Fruit fly (Drosophila melanogaster) whole organism, embryonic: ENCODE data around the gene Acat2.
A peak's percentile ranks its signal among the peaks of the same experiment; 100 is the strongest.

Experiments
- Asciz ChIP-seq: fragments of 200-800 bp; sonication (Bioruptor generic); optimal IDR thresholded peaks from 2 replicates; lab custom pipeline; 2017; ENCODE audit warnings: missing biosample characterization, mild to moderate bottlenecking, missing genetic modification characterization, missing genetic modification reagents
- CG1024 ChIP-seq: fragments of 200-800 bp; sonication (Bioruptor generic); IDR thresholded peaks from 2 replicates; pipeline ENCODE4 v1.3.6; 2022; ENCODE audit warnings: missing biosample characterization, missing genetic modification characterization
- CG10959 ChIP-seq: fragments of 200-800 bp; sonication (Bioruptor generic); IDR thresholded peaks from 2 replicates; pipeline ENCODE4 v1.3.6; 2022; ENCODE audit warnings: missing biosample characterization, missing genetic modification characterization
- CG10979 ChIP-seq: fragments of 200-800 bp; sonication (Bioruptor generic); optimal IDR thresholded peaks from 2 replicates; lab custom pipeline; 2018; ENCODE audit warnings: missing biosample characterization, mild to moderate bottlenecking, missing genetic modification characterization, moderate library complexity
- CG11093 ChIP-seq: fragments of 200-800 bp; sonication (Bioruptor generic); IDR thresholded peaks from 3 replicates; pipeline ENCODE4 v1.3.6; 2022; ENCODE audit warnings: missing biosample characterization, missing genetic modification characterization
- CG11723 ChIP-seq: fragments of 200-800 bp; sonication (Bioruptor generic); optimal IDR thresholded peaks from 2 replicates; lab custom pipeline; 2017; ENCODE audit warnings: missing biosample characterization, mild to moderate bottlenecking, missing genetic modification characterization
- CG12659 ChIP-seq: fragments of 200-800 bp; sonication (Bioruptor generic); optimal IDR thresholded peaks from 3 replicates; lab custom pipeline; 2017; ENCODE audit warnings: mild to moderate bottlenecking, missing biosample characterization, missing genetic modification reagents, missing genetic modification characterization
- CG12744 ChIP-seq: fragments of 200-800 bp; sonication (Bioruptor generic); optimal IDR thresholded peaks from 2 replicates; lab custom pipeline; 2016; ENCODE audit warnings: missing biosample characterization, missing genetic modification characterization
- CG13424 ChIP-seq: fragments of 200-800 bp; sonication (Bioruptor generic); optimal IDR thresholded peaks from 2 replicates; lab custom pipeline; 2019; ENCODE audit warnings: missing biosample characterization, mild to moderate bottlenecking, missing genetic modification characterization, moderate library complexity
- CG14860 ChIP-seq: fragments of 200-800 bp; sonication (Bioruptor generic); IDR thresholded peaks from 3 replicates; pipeline ENCODE4 v1.3.6; 2022; ENCODE audit warnings: missing biosample characterization, missing genetic modification characterization; ENCODE audit not compliant: partially characterized antibody
- CG17328 ChIP-seq: fragments of 200-800 bp; sonication (Bioruptor generic); IDR thresholded peaks from 2 replicates; pipeline ENCODE4 v1.3.6; 2022; ENCODE audit warnings: missing biosample characterization, missing genetic modification characterization
- CG18262 ChIP-seq: fragments of 200-800 bp; optimal IDR thresholded peaks from 3 replicates; lab custom pipeline; 2019; ENCODE audit warnings: missing biosample characterization, mild to moderate bottlenecking, missing genetic modification characterization, moderate library complexity
- CG30020 ChIP-seq: fragments of 200-800 bp; optimal IDR thresholded peaks from 2 replicates; lab custom pipeline; 2019; ENCODE audit warnings: missing biosample characterization, mild to moderate bottlenecking, missing genetic modification characterization, moderate library complexity
- CG31224 ChIP-seq: fragments of 200-800 bp; sonication (Bioruptor generic); IDR thresholded peaks from 2 replicates; pipeline ENCODE4 v1.3.6; 2022; ENCODE audit warnings: missing biosample characterization, missing genetic modification characterization
- CG33213 ChIP-seq: fragments of 200-800 bp; sonication (Bioruptor generic); optimal IDR thresholded peaks from 3 replicates; lab custom pipeline; 2016; ENCODE audit warnings: missing biosample characterization, missing genetic modification characterization
- CG33557 ChIP-seq: fragments of 200-800 bp; sonication (Bioruptor generic); optimal IDR thresholded peaks from 2 replicates; lab custom pipeline; 2019; ENCODE audit warnings: missing biosample characterization, mild to moderate bottlenecking, missing genetic modification characterization, moderate library complexity
- CG5953 ChIP-seq: fragments of 200-800 bp; sonication (Bioruptor generic); IDR thresholded peaks from 2 replicates; pipeline ENCODE4 v1.3.6; 2022; ENCODE audit warnings: missing biosample characterization, missing genetic modification characterization
- CG7745 ChIP-seq: fragments of 200-800 bp; sonication (Bioruptor generic); optimal IDR thresholded peaks from 2 replicates; lab custom pipeline; 2018; ENCODE audit warnings: missing biosample characterization, mild to moderate bottlenecking, missing genetic modification characterization, moderate library complexity
- CG7963 ChIP-seq: fragments of 200-800 bp; sonication (Bioruptor generic); IDR thresholded peaks from 3 replicates; pipeline ENCODE4 v1.3.6; 2022; ENCODE audit warnings: missing biosample characterization, missing genetic modification characterization; ENCODE audit not compliant: partially characterized antibody
- CG9727 ChIP-seq: fragments of 200-800 bp; sonication (Bioruptor generic); optimal IDR thresholded peaks from 3 replicates; lab custom pipeline; 2017; ENCODE audit warnings: missing biosample characterization, mild to moderate bottlenecking, missing genetic modification characterization
- Dek ChIP-seq: fragments of 200-800 bp; sonication (Bioruptor generic); optimal IDR thresholded peaks from 3 replicates; lab custom pipeline; 2019; ENCODE audit warnings: missing biosample characterization, mild to moderate bottlenecking, missing genetic modification characterization, moderate library complexity
- Fer2 ChIP-seq: fragments of 200-800 bp; sonication (Bioruptor generic); optimal IDR thresholded peaks from 2 replicates; lab custom pipeline; 2018; ENCODE audit warnings: missing biosample characterization, mild to moderate bottlenecking, missing genetic modification characterization, moderate library complexity
- Hey ChIP-seq: fragments of 200-800 bp; sonication (Bioruptor generic); optimal IDR thresholded peaks from 3 replicates; lab custom pipeline; 2018; ENCODE audit warnings: missing biosample characterization, mild to moderate bottlenecking, missing genetic modification characterization
- Hmx ChIP-seq: fragments of 200-800 bp; sonication (Bioruptor generic); optimal IDR thresholded peaks from 2 replicates; lab custom pipeline; 2016; ENCODE audit warnings: missing biosample characterization, missing genetic modification characterization
- Jarid2 ChIP-seq: fragments of 200-800 bp; sonication (Bioruptor generic); optimal IDR thresholded peaks from 3 replicates; lab custom pipeline; 2017; ENCODE audit warnings: mild to moderate bottlenecking, missing biosample characterization, missing genetic modification reagents, missing genetic modification characterization
- MESR4 ChIP-seq: fragments of 200-800 bp; sonication (Bioruptor generic); optimal IDR thresholded peaks from 2 replicates; lab custom pipeline; 2018; ENCODE audit warnings: missing biosample characterization, mild to moderate bottlenecking, missing genetic modification characterization, moderate library complexity
- Mes4 ChIP-seq: fragments of 200-800 bp; sonication (Bioruptor generic); optimal IDR thresholded peaks from 2 replicates; lab custom pipeline; 2016; ENCODE audit warnings: missing biosample characterization, missing genetic modification characterization
- Myb ChIP-seq: fragments of 200-800 bp; sonication (Bioruptor generic); optimal IDR thresholded peaks from 2 replicates; lab custom pipeline; 2016; ENCODE audit warnings: missing biosample characterization, missing genetic modification characterization
- NC2α ChIP-seq: fragments of 200-800 bp; sonication (Bioruptor generic); optimal IDR thresholded peaks from 2 replicates; lab custom pipeline; 2016; ENCODE audit warnings: missing biosample characterization, missing genetic modification characterization
- abd-A ChIP-seq: fragments of 200-800 bp; sonication (Bioruptor generic); optimal IDR thresholded peaks from 3 replicates; lab custom pipeline; 2019; ENCODE audit warnings: missing biosample characterization, mild to moderate bottlenecking, missing genetic modification characterization, moderate library complexity
- ac ChIP-seq: fragments of 200-800 bp; sonication (Bioruptor generic); optimal IDR thresholded peaks from 3 replicates; lab custom pipeline; 2017; ENCODE audit warnings: missing biosample characterization, mild to moderate bottlenecking, missing genetic modification characterization
- al ChIP-seq: fragments of 200-800 bp; sonication (Bioruptor generic); IDR thresholded peaks from 2 replicates; pipeline ENCODE4 v1.3.6; 2022; ENCODE audit warnings: missing biosample characterization, missing genetic modification characterization
- ara ChIP-seq: fragments of 200-800 bp; sonication (Bioruptor generic); IDR thresholded peaks from 2 replicates; pipeline ENCODE4 v1.3.6; 2022; ENCODE audit warnings: missing biosample characterization, missing genetic modification characterization
- cad ChIP-seq: fragments of >200 bp; optimal IDR thresholded peaks from 2 replicates; lab custom pipeline; 2017; ENCODE audit warnings: missing biosample characterization, missing genetic modification characterization
- cas ChIP-seq: fragments of 200-800 bp; sonication (Bioruptor generic); IDR thresholded peaks from 2 replicates; pipeline ENCODE4 v1.3.6; 2022; ENCODE audit warnings: missing biosample characterization, missing genetic modification characterization
- caup ChIP-seq: fragments of 200-800 bp; sonication (Bioruptor generic); optimal IDR thresholded peaks from 3 replicates; lab custom pipeline; 2017; ENCODE audit warnings: missing biosample characterization, mild to moderate bottlenecking, missing genetic modification characterization, moderate library complexity; ENCODE audit not compliant: severe bottlenecking
- croc ChIP-seq: fragments of 200-800 bp; sonication (Bioruptor generic); conservative IDR thresholded peaks from 3 replicates; pipeline ENCODE4 v1.3.6; 2022; ENCODE audit warnings: missing biosample characterization, missing genetic modification characterization
- dati ChIP-seq: fragments of 200-800 bp; sonication (Bioruptor generic); IDR thresholded peaks from 2 replicates; pipeline ENCODE4 v1.3.6; 2022; ENCODE audit warnings: missing biosample characterization, missing genetic modification characterization
- gsb ChIP-seq: fragments of 200-800 bp; sonication (Bioruptor generic); IDR thresholded peaks from 2 replicates; pipeline ENCODE4 v1.3.6; 2022; ENCODE audit warnings: missing biosample characterization, missing genetic modification characterization
- ham ChIP-seq: fragments of 200-800 bp; sonication (Bioruptor generic); IDR thresholded peaks from 2 replicates; pipeline ENCODE4 v1.3.6; 2022; ENCODE audit warnings: missing biosample characterization, missing genetic modification characterization
- klu ChIP-seq: fragments of 200-800 bp; sonication (Bioruptor generic); IDR thresholded peaks from 2 replicates; pipeline ENCODE4 v1.3.6; 2022; ENCODE audit warnings: missing biosample characterization, missing genetic modification characterization
- lbe ChIP-seq: fragments of 200-800 bp; sonication (Bioruptor generic); optimal IDR thresholded peaks from 2 replicates; lab custom pipeline; 2016; ENCODE audit warnings: missing biosample characterization, mild to moderate bottlenecking, missing genetic modification characterization
- lmd ChIP-seq: fragments of 200-800 bp; sonication (Bioruptor generic); IDR thresholded peaks from 2 replicates; pipeline ENCODE4 v1.3.6; 2022; ENCODE audit warnings: missing biosample characterization, missing genetic modification characterization
- maf-S ChIP-seq: fragments of 200-800 bp; sonication (Bioruptor generic); optimal IDR thresholded peaks from 2 replicates; lab custom pipeline; 2016; ENCODE audit warnings: missing biosample characterization, missing genetic modification characterization
- mirr ChIP-seq: fragments of 200-800 bp; sonication (Bioruptor generic); optimal IDR thresholded peaks from 3 replicates; lab custom pipeline; 2018; ENCODE audit warnings: missing biosample characterization, mild to moderate bottlenecking, missing genetic modification characterization
- nau ChIP-seq: fragments of 200-800 bp; sonication (Bioruptor generic); optimal IDR thresholded peaks from 3 replicates; lab custom pipeline; 2017; ENCODE audit warnings: missing biosample characterization, mild to moderate bottlenecking, missing genetic modification characterization, missing genetic modification reagents
- nerfin-1 ChIP-seq: fragments of 200-800 bp; sonication (Bioruptor generic); optimal IDR thresholded peaks from 3 replicates; lab custom pipeline; 2019; ENCODE audit warnings: missing biosample characterization, mild to moderate bottlenecking, missing genetic modification characterization, moderate library complexity
- prd ChIP-seq, 3 experiments: fragments of >200 bp in 2 of 3; fragments of 200-800 bp in 1 of 3; sonication (Bioruptor generic) in 1 of 3; optimal IDR thresholded peaks in 2 of 3; IDR thresholded peaks in 1 of 3; 2 replicates in 2 of 3; 3 replicates in 1 of 3; pipeline versions ENCODE4 v1.3.6 to Lab custom; 2017 to 2022; ENCODE audit warnings: missing biosample characterization in 1 of 3, missing genetic modification characterization in 1 of 3
- so ChIP-seq: fragments of 200-800 bp; sonication (Bioruptor generic); IDR thresholded peaks from 3 replicates; pipeline ENCODE4 v1.3.6; 2022; ENCODE audit warnings: missing biosample characterization, missing genetic modification characterization
- vfl ChIP-seq: fragments of 200-800 bp; sonication (Bioruptor generic); optimal IDR thresholded peaks from 2 replicates; lab custom pipeline; 2016; ENCODE audit warnings: missing biosample characterization, missing genetic modification characterization

The Acat2 gene

dm6 chr3L:1323136-1323535 lies 20.4 kb downstream of the Acat2 start (continued):
- peak; percentile 74 for TF ChIP-seq NC2α (GFP tag; lab: Kevin White, UChicago)
- peak; percentile 24 for TF ChIP-seq caup (GFP tag; lab: Kevin White, UChicago)
- TF ChIP-seq prd (optimal IDR thresholded peaks at IDR 0.05; lab: Kevin White, UChicago): no peak
- peak; percentile 63; the same call in 2 of the 3 replicates for TF ChIP-seq prd (GFP tag; IDR thresholded peaks at IDR 0.05; lab: Robert Waterston, UW)
- 0 out of 3 replicates have a peak, but pooled peaks have one; percentile 45 for TF ChIP-seq so (GFP tag; lab: Robert Waterston, UW)
- no peak for TF ChIP-seq CG7963 (GFP tag; lab: Robert Waterston, UW)
- no peak for TF ChIP-seq mirr (GFP tag; lab: Kevin White, UChicago)
- peak; percentile 50 for TF ChIP-seq CG12659 (GFP tag; lab: Kevin White, UChicago)
- no peak for TF ChIP-seq Dek (tag; lab: Kevin White, UChicago)
- peak; percentile 58 for TF ChIP-seq nerfin-1 (tag; lab: Kevin White, UChicago)
- peak; percentile 8 for TF ChIP-seq MESR4 (GFP tag; lab: Kevin White, UChicago)
- TF ChIP-seq ham: no peak
- no peak for TF ChIP-seq gsb (GFP tag; lab: Robert Waterston, UW)
- peak; percentile 88 for TF ChIP-seq CG33557
- no peak for TF ChIP-seq cas
- peak; percentile 29 for TF ChIP-seq Myb (GFP tag; lab: Kevin White, UChicago)
- peak; percentile 44; the same call in 1 of the 2 replicates for TF ChIP-seq CG10959 (GFP tag; lab: Robert Waterston, UW)
- no peak for TF ChIP-seq Hmx (GFP tag; lab: Kevin White, UChicago)
- peak; percentile 71 for TF ChIP-seq croc (GFP tag; lab: Robert Waterston, UW)
- peak; percentile 84 for TF ChIP-seq CG17328 (GFP tag; lab: Robert Waterston, UW)
- TF ChIP-seq Hey (tag; lab: Kevin White, UChicago): no peak
- TF ChIP-seq Fer2 (tag; lab: Kevin White, UChicago): no peak
- TF ChIP-seq Mes4 (GFP tag; lab: Kevin White, UChicago): peak; percentile 69
- no peak for TF ChIP-seq maf-S (GFP tag; lab: Kevin White, UChicago)
- no peak for TF ChIP-seq abd-A
- TF ChIP-seq CG7745 (tag; lab: Kevin White, UChicago): no peak
- TF ChIP-seq CG11093 (GFP tag; lab: Robert Waterston, UW): 0 out of 3 replicates have a peak, but pooled peaks have one; percentile 40
- TF ChIP-seq nau (GFP tag; lab: Kevin White, UChicago): peak; percentile 25
- peak; percentile 17 for TF ChIP-seq Asciz (GFP tag; lab: Kevin White, UChicago)
- TF ChIP-seq CG14860: no peak
- peak; percentile 85 for TF ChIP-seq CG18262 (tag; lab: Kevin White, UChicago)
- no peak for TF ChIP-seq klu
- no peak for TF ChIP-seq ac (GFP tag; lab: Kevin White, UChicago)
- TF ChIP-seq CG1024: 0 out of 2 replicates have a peak, but pooled peaks have one; percentile 12
- no peak for TF ChIP-seq lbe (GFP tag; lab: Kevin White, UChicago)
- TF ChIP-seq CG9727 (GFP tag; lab: Kevin White, UChicago): peak; percentile 34
- TF ChIP-seq CG10979 (tag; lab: Kevin White, UChicago): peak; percentile 88
- TF ChIP-seq CG5953: peak; percentile 43; the same call in 1 of the 2 replicates
- peak; percentile 55 for TF ChIP-seq lmd (GFP tag; lab: Robert Waterston, UW)
- TF ChIP-seq dati: no peak
- no peak for TF ChIP-seq CG12744 (GFP tag; lab: Kevin White, UChicago)
- no peak for TF ChIP-seq cad
- peak; percentile 43 for TF ChIP-seq CG30020 (tag; lab: Kevin White, UChicago)
- TF ChIP-seq CG13424 (tag; lab: Kevin White, UChicago): peak; percentile 76
- peak; percentile 45 for TF ChIP-seq CG33213
- TF ChIP-seq ara (GFP tag; lab: Robert Waterston, UW): peak; percentile 74
- TF ChIP-seq vfl (GFP tag; lab: Kevin White, UChicago): no peak
- peak; percentile 9 for TF ChIP-seq Jarid2
- peak; percentile 15 for TF ChIP-seq CG11723
- TF ChIP-seq al (GFP tag; lab: Robert Waterston, UW): peak; percentile 15; the same call in 1 of the 2 replicates
- no peak for TF ChIP-seq CG31224 (GFP tag; lab: Robert Waterston, UW)
